Worm (Caenorhabditis elegans) whole organism, L4 larva: Measurements from ENCODE around the gene tag-314.

Source experiments
- F26F4.8 ChIP-seq: fragments of 200-800 bp; sonication (Bioruptor generic); conservative IDR thresholded peaks from 2 replicates; pipeline ENCODE4 v1.3.6; 2022; ENCODE audit warnings: missing genetic modification characterization, missing compliant biosample characterization
- F44E2.7 ChIP-seq: fragments of 200-800 bp; sonication (Bioruptor generic); IDR thresholded peaks from 2 replicates; pipeline ENCODE4 v2.1.2; 2022; ENCODE audit warnings: missing genetic modification characterization, missing compliant biosample characterization
- T20F7.1 ChIP-seq: fragments of 200-800 bp; sonication (Bioruptor generic); optimal IDR thresholded peaks from 2 replicates; lab custom pipeline; 2018; ENCODE audit warnings: mild to moderate bottlenecking, missing genetic modification characterization, missing compliant biosample characterization
- Y105C5A.15 ChIP-seq: fragments of 200-800 bp; sonication (Bioruptor generic); IDR thresholded peaks from 2 replicates; pipeline ENCODE4 v1.3.6; 2022; ENCODE audit warnings: missing genetic modification characterization, missing compliant biosample characterization
- Y5F2A.4 ChIP-seq: fragments of 200-800 bp; sonication (Bioruptor generic); optimal IDR thresholded peaks from 2 replicates; lab custom pipeline; 2018; ENCODE audit warnings: mild to moderate bottlenecking, missing genetic modification characterization, missing compliant biosample characterization
- Y75B8A.6 ChIP-seq: fragments of 200-800 bp; sonication (Bioruptor generic); IDR thresholded peaks from 2 replicates; pipeline ENCODE4 v1.3.6; 2022; ENCODE audit warnings: missing genetic modification reagents, missing genetic modification characterization, missing compliant biosample characterization
- aha-1 ChIP-seq: fragments of 150-350 bp; peaks from one replicate; lab custom pipeline; 2014; ENCODE audit warnings: missing biosample characterization, missing genetic modification characterization
- ama-1 ChIP-seq: fragments of 150-350 bp; optimal IDR thresholded peaks from 2 replicates; lab custom pipeline; 2014; ENCODE audit warnings: inconsistent platforms, mixed read lengths
- arid-1 ChIP-seq: fragments of 200-800 bp; sonication (Bioruptor generic); conservative IDR thresholded peaks from 2 replicates; pipeline ENCODE4 v1.3.6; 2022; ENCODE audit warnings: missing genetic modification reagents, missing genetic modification characterization, missing compliant biosample characterization
- attf-4 ChIP-seq: sonication (generic microtip); optimal IDR thresholded peaks from 3 replicates; lab custom pipeline; 2017; ENCODE audit warnings: missing biosample characterization, missing genetic modification characterization
- ceh-28 ChIP-seq: fragments of 150-350 bp; optimal IDR thresholded peaks from 2 replicates; lab custom pipeline; 2014; ENCODE audit warnings: missing biosample characterization, missing genetic modification reagents, missing genetic modification characterization
- ceh-62 ChIP-seq: sonication (generic microtip); optimal IDR thresholded peaks from 2 replicates; lab custom pipeline; 2017; ENCODE audit warnings: missing biosample characterization, missing genetic modification characterization
- ceh-82 ChIP-seq: sonication (generic microtip); optimal IDR thresholded peaks from 2 replicates; lab custom pipeline; 2017; ENCODE audit warnings: missing biosample characterization, missing genetic modification characterization
- daf-16 ChIP-seq, 3 experiments: sonication (generic microtip); optimal IDR thresholded peaks; 2 replicates each; lab custom pipeline; 2016 to 2017; ENCODE audit warnings: missing genetic modification characterization in 3 of 3, missing genetic modification reagents in 3 of 3, mild to moderate bottlenecking in 2 of 3, missing compliant biosample characterization in 2 of 3, missing biosample characterization in 1 of 3, moderate library complexity in 1 of 3
- daf-19 ChIP-seq: fragments of 200-800 bp; sonication (Bioruptor generic); conservative IDR thresholded peaks from 2 replicates; pipeline ENCODE4 v1.3.6; 2022; ENCODE audit warnings: missing genetic modification characterization, missing compliant biosample characterization
- dmd-8 ChIP-seq: fragments of 200-800 bp; sonication (Bioruptor generic); IDR thresholded peaks from 2 replicates; pipeline ENCODE4 v1.3.6; 2022; ENCODE audit warnings: missing genetic modification characterization, missing compliant biosample characterization
- hif-1 ChIP-seq, 2 experiments: sonication (generic microtip); optimal IDR thresholded peaks; 2 replicates each; lab custom pipeline; 2016 to 2017; ENCODE audit warnings: missing compliant biosample characterization in 2 of 2, missing genetic modification characterization in 2 of 2, missing genetic modification reagents in 2 of 2, missing genotype in 2 of 2, mild to moderate bottlenecking in 1 of 2
- hlh-30 ChIP-seq: sonication (generic microtip); optimal IDR thresholded peaks from 2 replicates; lab custom pipeline; 2017; ENCODE audit warnings: antibody characterized with exemption, mild to moderate bottlenecking, missing genetic modification characterization, missing compliant biosample characterization; ENCODE audit not compliant: insufficient read depth
- lin-15B ChIP-seq: fragments of 150-350 bp; sonication (generic microtip); optimal IDR thresholded peaks from 3 replicates; lab custom pipeline; 2014; ENCODE audit warnings: missing biosample characterization, missing genetic modification characterization
- lsy-2 ChIP-seq, 2 experiments: fragments of 150-350 bp in 1 of 2; sonication (generic microtip) in 1 of 2; optimal IDR thresholded peaks; 2 replicates each; lab custom pipeline; 2014 to 2017; ENCODE audit warnings: missing biosample characterization in 2 of 2, missing genetic modification characterization in 2 of 2
- madf-5 ChIP-seq, 2 experiments: fragments of 200-800 bp; sonication (Bioruptor generic); IDR thresholded peaks; 2 replicates each; pipeline ENCODE4 v1.3.6; 2022; ENCODE audit warnings: missing compliant biosample characterization in 2 of 2, missing genetic modification characterization in 2 of 2
- madf-9 ChIP-seq: fragments of 200-800 bp; sonication (Bioruptor generic); conservative IDR thresholded peaks from 2 replicates; pipeline ENCODE4 v1.3.6; 2022; ENCODE audit warnings: missing genetic modification reagents, missing genetic modification characterization, missing compliant biosample characterization
- mdl-1 ChIP-seq, 2 experiments: fragments of 150-350 bp in 1 of 2; sonication (generic microtip) in 1 of 2; optimal IDR thresholded peaks; 2 replicates each; lab custom pipeline; 2014 to 2017; ENCODE audit warnings: missing biosample characterization in 2 of 2, missing genetic modification characterization in 2 of 2
- mdt-29 ChIP-seq: fragments of 200-800 bp; sonication (Bioruptor generic); IDR thresholded peaks from 2 replicates; pipeline ENCODE4 v1.3.6; 2022; ENCODE audit warnings: missing genetic modification reagents, missing genetic modification characterization, missing compliant biosample characterization
- mep-1 ChIP-seq: fragments of 150-350 bp; sonication (generic microtip); optimal IDR thresholded peaks from 3 replicates; lab custom pipeline; 2014; ENCODE audit warnings: missing biosample characterization, missing genetic modification characterization
- mes-2 ChIP-seq: sonication (generic microtip); optimal IDR thresholded peaks from 2 replicates; lab custom pipeline; 2016; ENCODE audit warnings: missing genotype, mild to moderate bottlenecking, missing genetic modification characterization, missing compliant biosample characterization; ENCODE audit not compliant: poor library complexity, severe bottlenecking
- mxl-3 ChIP-seq: fragments of 200-800 bp; sonication (Bioruptor generic); optimal IDR thresholded peaks from 2 replicates; lab custom pipeline; 2018; ENCODE audit warnings: mild to moderate bottlenecking, missing genetic modification characterization, missing compliant biosample characterization
- nhr-102 ChIP-seq: sonication (generic microtip); optimal IDR thresholded peaks from 2 replicates; lab custom pipeline; 2016; ENCODE audit warnings: mild to moderate bottlenecking, missing genetic modification characterization, moderate library complexity, missing compliant biosample characterization
- nhr-111 ChIP-seq: fragments of 200-800 bp; sonication (Bioruptor generic); optimal IDR thresholded peaks from 2 replicates; lab custom pipeline; 2018; ENCODE audit warnings: mild to moderate bottlenecking, missing genetic modification characterization, missing compliant biosample characterization
- nhr-28 ChIP-seq: fragments of 150-350 bp; optimal IDR thresholded peaks from 2 replicates; lab custom pipeline; 2014; ENCODE audit warnings: missing biosample characterization, missing genetic modification characterization
- nhr-42 ChIP-seq: fragments of 200-800 bp; sonication (Bioruptor generic); IDR thresholded peaks from 2 replicates; pipeline ENCODE4 v1.3.6; 2022; ENCODE audit warnings: missing genetic modification characterization, missing compliant biosample characterization
- nhr-6 ChIP-seq: fragments of 150-350 bp; optimal IDR thresholded peaks from 2 replicates; lab custom pipeline; 2014; ENCODE audit warnings: missing biosample characterization, missing genetic modification characterization
- pha-4 ChIP-seq, 2 experiments: fragments of 150-350 bp in 1 of 2; fragments of 200-800 bp in 1 of 2; sonication (Bioruptor generic) in 1 of 2; IDR thresholded peaks in 1 of 2; optimal IDR thresholded peaks in 1 of 2; 2 replicates each; pipeline versions ENCODE4 v1.3.6 to Lab custom; 2014 to 2022; ENCODE audit warnings: missing genetic modification characterization in 2 of 2, missing genetic modification reagents in 2 of 2, missing biosample characterization in 1 of 2, missing compliant biosample characterization in 1 of 2
- php-3 ChIP-seq: fragments of 200-800 bp; sonication (Bioruptor generic); IDR thresholded peaks from 2 replicates; pipeline ENCODE4 v1.3.6; 2022; ENCODE audit warnings: missing genetic modification reagents, missing genetic modification characterization, missing compliant biosample characterization
- rbr-2 ChIP-seq: sonication (generic microtip); optimal IDR thresholded peaks from 2 replicates; lab custom pipeline; 2016; ENCODE audit warnings: missing genotype, missing genetic modification characterization, missing compliant biosample characterization
- saeg-2 ChIP-seq: fragments of 200-800 bp; sonication (Bioruptor generic); IDR thresholded peaks from 2 replicates; pipeline ENCODE4 v1.3.6; 2022; ENCODE audit warnings: missing genetic modification reagents, missing genetic modification characterization, missing compliant biosample characterization
- set-16 ChIP-seq: fragments of 200-800 bp; sonication (Bioruptor generic); IDR thresholded peaks from 2 replicates; pipeline ENCODE4 v1.3.6; 2022; ENCODE audit warnings: missing genetic modification reagents, missing genetic modification characterization, missing compliant biosample characterization
- skn-1 ChIP-seq: fragments of 150-350 bp; optimal IDR thresholded peaks from 2 replicates; lab custom pipeline; 2014; ENCODE audit warnings: missing biosample characterization, missing genetic modification characterization
- snpc-1.2 ChIP-seq: fragments of 200-800 bp; sonication (Bioruptor generic); IDR thresholded peaks from 2 replicates; pipeline ENCODE4 v1.3.6; 2022; ENCODE audit warnings: missing genetic modification reagents, missing genetic modification characterization, missing compliant biosample characterization
- spr-1 ChIP-seq: sonication (generic microtip); optimal IDR thresholded peaks from 2 replicates; lab custom pipeline; 2016; ENCODE audit warnings: mild to moderate bottlenecking, missing genetic modification characterization, missing compliant biosample characterization
- spr-3 ChIP-seq: fragments of 200-800 bp; sonication (Bioruptor generic); optimal IDR thresholded peaks from 2 replicates; lab custom pipeline; 2018; ENCODE audit warnings: mild to moderate bottlenecking, missing genetic modification characterization, missing compliant biosample characterization
- tag-97 ChIP-seq: fragments of 200-800 bp; sonication (Bioruptor generic); IDR thresholded peaks from 2 replicates; pipeline ENCODE4 v1.3.6; 2022; ENCODE audit warnings: missing genetic modification characterization, missing compliant biosample characterization
- unc-130 ChIP-seq: sonication (generic microtip); optimal IDR thresholded peaks from 2 replicates; lab custom pipeline; 2016; ENCODE audit warnings: missing genetic modification reagents, missing genetic modification characterization, missing compliant biosample characterization
- unc-62 ChIP-seq, 3 experiments: fragments of 150-350 bp in 1 of 3; sonication (generic microtip); optimal IDR thresholded peaks in 2 of 3; peaks in 1 of 3; 1 replicate in 1 of 3; 2 replicates in 2 of 3; lab custom pipeline; 2014 to 2017; ENCODE audit warnings: missing biosample characterization in 3 of 3, missing genetic modification characterization in 3 of 3, missing genetic modification reagents in 3 of 3, missing genotype in 1 of 3
- zag-1 ChIP-seq: fragments of 150-350 bp; optimal IDR thresholded peaks from 2 replicates; lab custom pipeline; 2014; ENCODE audit warnings: missing biosample characterization, missing genetic modification characterization
- zfp-2 ChIP-seq: sonication (generic microtip); optimal IDR thresholded peaks from 2 replicates; lab custom pipeline; 2016; ENCODE audit warnings: mild to moderate bottlenecking, missing genetic modification characterization, missing compliant biosample characterization
- zfp-3 ChIP-seq: fragments of 200-800 bp; sonication (Bioruptor generic); conservative IDR thresholded peaks from 2 replicates; pipeline ENCODE4 v1.3.6; 2022; ENCODE audit warnings: missing genetic modification reagents, missing genetic modification characterization, missing compliant biosample characterization
- zip-11 ChIP-seq: fragments of 200-800 bp; sonication (Bioruptor generic); IDR thresholded peaks from 2 replicates; pipeline ENCODE4 v1.3.6; 2022; ENCODE audit warnings: missing genetic modification characterization, missing compliant biosample characterization
- zip-2 ChIP-seq: fragments of 150-350 bp; optimal IDR thresholded peaks from 2 replicates; lab custom pipeline; 2014; ENCODE audit warnings: missing biosample characterization, missing genetic modification characterization
- ztf-7 ChIP-seq: fragments of 150-350 bp; optimal IDR thresholded peaks from 2 replicates; lab custom pipeline; 2014; ENCODE audit warnings: missing biosample characterization, missing genetic modification characterization

Gene tag-314

DNA sequence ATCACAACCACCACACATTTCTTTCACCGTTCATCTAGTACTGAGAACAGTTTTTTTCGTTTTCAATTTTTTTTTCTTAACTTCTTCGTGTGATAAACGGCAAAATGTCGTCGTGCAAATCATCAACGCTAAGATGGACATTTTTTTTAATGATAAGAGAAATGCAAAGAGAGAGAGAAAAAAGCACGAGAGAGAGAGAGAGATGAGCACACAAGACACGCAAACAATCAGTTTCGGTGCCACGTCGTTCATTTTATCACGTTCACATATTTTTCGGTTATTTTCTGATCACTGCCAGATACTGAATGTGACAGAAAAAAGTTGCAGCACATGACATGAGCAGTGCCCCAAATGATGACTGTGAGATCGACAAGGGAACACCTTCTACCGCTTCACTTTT is 39.7 kb upstream of the tag-314 start, which contains the start of gene egl-9 (continued):
- TF ChIP-seq attf-4 (tag; lab: Kevin White, UChicago) (no peak), rbr-2 (tag; lab: Kevin White, UChicago) (no peak), Y5F2A.4 (no peak), nhr-6 (no peak), tag-97 (GFP tag; lab: Robert Waterston, UW) (no peak), nhr-28 (tag; lab: Kevin White, UChicago) (peak; percentile 64), lin-15B (tag; lab: Kevin White, UChicago) (no peak), madf-5 (GFP tag; IDR thresholded peaks at IDR 0.05; lab: Robert Waterston, UW) (no peak), snpc-1.2 (GFP tag; lab: Robert Waterston, UW) (no peak), mep-1 (tag; lab: Kevin White, UChicago) (no peak), set-16 (GFP tag; lab: Robert Waterston, UW) (no peak), ama-1 (lab: Kevin White, UChicago) (peak; percentile 59), mxl-3 (peak; percentile 2), spr-3 (GFP tag; lab: Kevin White, UChicago) (no peak), aha-1 (tag; lab: Kevin White, UChicago) (peak; percentile 99), zfp-3 (GFP tag; lab: Robert Waterston, UW) (peak; percentile 56), ztf-7 (tag; lab: Kevin White, UChicago) (no peak), zip-11 (no peak), Y75B8A.6 (0 out of 2 replicates have a peak, but pooled peaks have one; percentile 16), F26F4.8 (no peak), unc-62 (GFP tag; optimal IDR thresholded peaks at IDR 0.05 in 1 of 2; lab: Kevin White, UChicago) (peak in 1 of 2 experiments; percentile 24), unc-62 (tag; optimal IDR thresholded peaks at IDR 0.05; lab: Kevin White, UChicago) (no peak), zfp-2 (tag; lab: Kevin White, UChicago) (no peak), pha-4 (GFP tag; IDR thresholded peaks at IDR 0.05; lab: Robert Waterston, UW) (no peak; the same call in 1 of the 2 replicates), pha-4 (tag; optimal IDR thresholded peaks at IDR 0.05; lab: Kevin White, UChicago) (no peak), ceh-62 (tag; lab: Kevin White, UChicago) (no peak), lsy-2 (tag; optimal IDR thresholded peaks at IDR 0.05; lab: Kevin White, UChicago) (peak in 1 of 2 experiments; percentile 57), nhr-42 (no peak), mdl-1 (tag; optimal IDR thresholded peaks at IDR 0.05; lab: Kevin White, UChicago) (peak in 1 of 2 experiments; percentile 62), dmd-8 (no peak), F44E2.7 (no peak), saeg-2 (no peak), php-3 (GFP tag; lab: Robert Waterston, UW) (no peak), madf-9 (GFP tag; lab: Robert Waterston, UW) (no peak), nhr-102 (tag; lab: Kevin White, UChicago) (peak; percentile 7), spr-1 (tag; lab: Kevin White, UChicago) (no peak), ceh-82 (tag; lab: Kevin White, UChicago) (no peak), ceh-28 (tag; lab: Kevin White, UChicago) (no peak), unc-130 (GFP tag; lab: Kevin White, UChicago) (no peak), hif-1 (tag; optimal IDR thresholded peaks at IDR 0.05; lab: Kevin White, UChicago) (peak; percentile 78 to 98), arid-1 (no peak), mdt-29 (GFP tag; lab: Robert Waterston, UW) (peak; percentile 33; the same call in 1 of the 2 replicates), daf-19 (GFP tag; lab: Robert Waterston, UW) (no peak), Y105C5A.15 (GFP tag; lab: Robert Waterston, UW) (no peak), mes-2 (peak; percentile 55), zip-2 (no peak), nhr-111 (GFP tag; lab: Kevin White, UChicago) (no peak), zag-1 (tag; lab: Kevin White, UChicago) (no peak), daf-16 (GFP tag; optimal IDR thresholded peaks at IDR 0.05; lab: Kevin White, UChicago) (no peak), daf-16 (tag; optimal IDR thresholded peaks at IDR 0.05; lab: Kevin White, UChicago) (peak; percentile 65), hlh-30 (tag; lab: Kevin White, UChicago) (peak; percentile 85), T20F7.1 (GFP tag; lab: Kevin White, UChicago) (no peak), skn-1 (tag; lab: Kevin White, UChicago) (no peak)
